Worm (Caenorhabditis elegans): ENCODE measurements around the gene srg-45.

- TF ChIP-seq fos-1 (tag; optimal IDR thresholded peaks at IDR 0.05) (no peak), nhr-67 (tag; optimal IDR thresholded peaks at IDR 0.05) (no peak), egl-27 (tag; optimal IDR thresholded peaks at IDR 0.05) (no peak), mml-1 (tag; optimal IDR thresholded peaks at IDR 0.05) (no peak), ama-1 (optimal IDR thresholded peaks at IDR 0.05) (no peak), jun-1 (tag; optimal IDR thresholded peaks at IDR 0.05) (no peak), nhr-28 (tag; optimal IDR thresholded peaks at IDR 0.05) (no peak), elt-2 (tag; optimal IDR thresholded peaks at IDR 0.05) (no peak), elt-3 (tag; optimal IDR thresholded peaks at IDR 0.05) (no peak), ztf-11 (tag; optimal IDR thresholded peaks at IDR 0.05) (no peak), nhr-237 (tag; optimal IDR thresholded peaks at IDR 0.05) (no peak), nhr-11 (tag; optimal IDR thresholded peaks at IDR 0.05) (no peak)
Observed at ce11 chrV:12261377-12261776, 45.9 kb upstream of the srg-45 start, which contains the start of gene tbb-6.

Measured in whole organism, L3 larva.